Worm (Caenorhabditis elegans): Measurements from ENCODE around the gene sma-1.

DNA sequence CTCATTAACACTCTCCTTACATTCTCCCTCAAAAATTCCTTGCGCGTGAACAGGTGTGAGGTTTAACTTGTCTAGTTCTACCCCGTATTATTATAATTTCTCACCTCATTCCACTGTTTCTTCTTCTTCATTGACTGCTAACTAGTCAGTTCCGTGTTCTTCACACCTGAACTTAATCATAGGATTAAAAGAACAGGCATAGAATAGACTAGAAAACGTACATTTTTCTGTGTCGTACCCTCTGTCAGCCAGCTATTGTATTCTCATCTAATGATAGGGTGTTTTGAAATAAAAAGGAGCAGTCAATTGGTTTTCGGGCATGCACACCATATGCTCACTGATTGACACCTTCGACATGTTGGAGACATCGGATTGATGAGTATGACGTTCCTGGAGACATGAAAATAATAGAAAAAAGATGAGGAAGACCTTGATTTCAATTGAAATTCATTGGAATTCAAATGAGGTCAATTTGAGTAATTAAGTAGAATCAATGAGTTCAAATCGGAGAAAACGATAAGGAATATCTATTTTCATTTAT, 48.2 kb downstream of the sma-1 start:
- no peak for TF ChIP-seq ama-1 (optimal IDR thresholded peaks at IDR 0.05)
- no peak for TF ChIP-seq F13C5.2 (tag; optimal IDR thresholded peaks at IDR 0.05)
- TF ChIP-seq aly-1 (tag; optimal IDR thresholded peaks at IDR 0.05), result no peak
- no peak for TF ChIP-seq hnd-1 (tag; optimal IDR thresholded peaks at IDR 0.05)
- no peak for TF ChIP-seq ets-7 (tag; optimal IDR thresholded peaks at IDR 0.05)
- TF ChIP-seq B0310.2 (tag; optimal IDR thresholded peaks at IDR 0.05), result no peak
- TF ChIP-seq tbx-11 (GFP tag; IDR thresholded peaks at IDR 0.05), result no peak
